Worm (Caenorhabditis elegans) whole organism, young adult: ENCODE data around the gene wago-4.

Source experiments
- B0019.2 ChIP-seq: fragments of 200-800 bp; sonication (Bioruptor generic); conservative IDR thresholded peaks from 2 replicates; pipeline ENCODE4 v1.3.6; 2022; ENCODE audit warnings: missing genetic modification reagents, missing genetic modification characterization, missing compliant biosample characterization
- F23B12.7 ChIP-seq: sonication (generic microtip); optimal IDR thresholded peaks from 2 replicates; lab custom pipeline; 2017; ENCODE audit warnings: missing genetic modification characterization, mild to moderate bottlenecking, missing compliant biosample characterization, antibody characterized with exemption, moderate library complexity; ENCODE audit not compliant: insufficient read depth
- K12H6.12 ChIP-seq: fragments of 200-800 bp; sonication (Bioruptor generic); optimal IDR thresholded peaks from 2 replicates; lab custom pipeline; 2018; ENCODE audit warnings: mild to moderate bottlenecking, missing genetic modification characterization, missing compliant biosample characterization
- Y53F4B.3 ChIP-seq: fragments of 200-800 bp; sonication (Bioruptor generic); IDR thresholded peaks from 2 replicates; pipeline ENCODE4 v1.3.6; 2022; ENCODE audit warnings: missing genetic modification reagents, missing genetic modification characterization, missing compliant biosample characterization
- Y53G8AR.9 ChIP-seq: fragments of 200-800 bp; sonication (Bioruptor generic); conservative IDR thresholded peaks from 2 replicates; pipeline ENCODE4 v1.3.6; 2022; ENCODE audit warnings: missing genetic modification reagents, missing genetic modification characterization, missing compliant biosample characterization
- Y79H2A.3 ChIP-seq: fragments of 200-800 bp; sonication (Bioruptor generic); conservative IDR thresholded peaks from 2 replicates; pipeline ENCODE4 v1.3.6; 2022; ENCODE audit warnings: missing genetic modification reagents, missing genetic modification characterization, missing compliant biosample characterization
- ZK185.1 ChIP-seq: sonication (generic microtip); optimal IDR thresholded peaks from 2 replicates; lab custom pipeline; 2016; ENCODE audit warnings: mild to moderate bottlenecking, missing genetic modification characterization, missing compliant biosample characterization; ENCODE audit not compliant: poor library complexity, severe bottlenecking
- attf-3 ChIP-seq: fragments of 200-800 bp; sonication (Bioruptor generic); conservative IDR thresholded peaks from 2 replicates; pipeline ENCODE4 v1.3.6; 2022; ENCODE audit warnings: missing genetic modification reagents, missing genetic modification characterization, missing compliant biosample characterization
- ccch-3 ChIP-seq: fragments of 200-800 bp; sonication (Bioruptor generic); optimal IDR thresholded peaks from 2 replicates; lab custom pipeline; 2018; ENCODE audit warnings: mild to moderate bottlenecking, missing genetic modification characterization, missing compliant biosample characterization
- cebp-1 ChIP-seq, 2 experiments: fragments of 200-800 bp in 1 of 2; sonication (Bioruptor generic) in 1 of 2; sonication (generic microtip) in 1 of 2; IDR thresholded peaks in 1 of 2; optimal IDR thresholded peaks in 1 of 2; 2 replicates each; pipeline versions ENCODE4 v1.3.6 to Lab custom; 2017 to 2022; ENCODE audit warnings: missing compliant biosample characterization in 2 of 2, missing genetic modification characterization in 2 of 2, mild to moderate bottlenecking in 1 of 2, missing genetic modification reagents in 1 of 2, moderate library complexity in 1 of 2
- cebp-2 ChIP-seq: fragments of 200-800 bp; sonication (Bioruptor generic); IDR thresholded peaks from 2 replicates; pipeline ENCODE4 v1.3.6; 2022; ENCODE audit warnings: missing genetic modification characterization, missing compliant biosample characterization
- ceh-79 ChIP-seq: sonication (generic microtip); optimal IDR thresholded peaks from 2 replicates; lab custom pipeline; 2017; ENCODE audit warnings: mild to moderate bottlenecking, missing genetic modification characterization, missing compliant biosample characterization
- chd-7 ChIP-seq: sonication (generic microtip); optimal IDR thresholded peaks from 2 replicates; lab custom pipeline; 2016; ENCODE audit warnings: mild to moderate bottlenecking, missing genetic modification characterization, moderate library complexity, missing compliant biosample characterization
- dox-1 ChIP-seq: fragments of 200-800 bp; sonication (Bioruptor generic); IDR thresholded peaks from 2 replicates; pipeline ENCODE4 v1.3.6; 2022; ENCODE audit warnings: missing genetic modification reagents, missing genetic modification characterization, missing compliant biosample characterization
- ets-4 ChIP-seq: fragments of 200-800 bp; sonication (Bioruptor generic); optimal IDR thresholded peaks from 2 replicates; lab custom pipeline; 2018; ENCODE audit warnings: mild to moderate bottlenecking, missing genetic modification characterization, missing compliant biosample characterization
- hlh-26 ChIP-seq: fragments of 200-800 bp; sonication (Bioruptor generic); conservative IDR thresholded peaks from 2 replicates; pipeline ENCODE4 v1.3.6; 2022; ENCODE audit warnings: missing genetic modification reagents, missing genetic modification characterization, missing compliant biosample characterization
- hmg-1.2 ChIP-seq: fragments of 200-800 bp; sonication (Bioruptor generic); IDR thresholded peaks from 2 replicates; pipeline ENCODE4 v1.3.6; 2022; ENCODE audit warnings: missing genetic modification reagents, missing genetic modification characterization, missing compliant biosample characterization
- lin-40 ChIP-seq: sonication (generic microtip); optimal IDR thresholded peaks from 2 replicates; lab custom pipeline; 2016; ENCODE audit warnings: missing genetic modification characterization, mild to moderate bottlenecking, missing compliant biosample characterization, missing genotype, missing genetic modification reagents
- lir-1 ChIP-seq: fragments of 200-800 bp; sonication (Bioruptor generic); conservative IDR thresholded peaks from 2 replicates; pipeline ENCODE4 v1.3.6; 2022; ENCODE audit warnings: missing genetic modification reagents, missing genetic modification characterization, missing compliant biosample characterization
- lsl-1 ChIP-seq: fragments of 200-800 bp; sonication (Bioruptor generic); optimal IDR thresholded peaks from 2 replicates; lab custom pipeline; 2018; ENCODE audit warnings: mild to moderate bottlenecking, missing genetic modification characterization, moderate library complexity, missing compliant biosample characterization
- mel-28 ChIP-seq: sonication (generic microtip); optimal IDR thresholded peaks from 2 replicates; lab custom pipeline; 2016; ENCODE audit warnings: borderline replicate concordance, mild to moderate bottlenecking, missing genetic modification characterization, missing compliant biosample characterization
- mxl-1 ChIP-seq: sonication (generic microtip); optimal IDR thresholded peaks from 2 replicates; lab custom pipeline; 2016; ENCODE audit warnings: missing genetic modification characterization, missing compliant biosample characterization
- nfya-1 ChIP-seq: sonication (generic microtip); optimal IDR thresholded peaks from 2 replicates; lab custom pipeline; 2017; ENCODE audit warnings: antibody characterized with exemption, missing compliant biosample characterization, missing genetic modification characterization, borderline replicate concordance; ENCODE audit not compliant: insufficient read depth
- nhr-179 ChIP-seq: sonication (generic microtip); optimal IDR thresholded peaks from 2 replicates; lab custom pipeline; 2016; ENCODE audit warnings: mild to moderate bottlenecking, missing genetic modification characterization, missing compliant biosample characterization
- nhr-80 ChIP-seq: sonication (generic microtip); optimal IDR thresholded peaks from 2 replicates; lab custom pipeline; 2016; ENCODE audit warnings: missing genetic modification characterization, missing compliant biosample characterization
- nhr-90 ChIP-seq: sonication (generic microtip); optimal IDR thresholded peaks from 2 replicates; lab custom pipeline; 2016; ENCODE audit warnings: missing genotype, mild to moderate bottlenecking, missing genetic modification characterization, missing compliant biosample characterization
- repo-1 ChIP-seq: sonication (generic microtip); optimal IDR thresholded peaks from 2 replicates; lab custom pipeline; 2017; ENCODE audit warnings: mild to moderate bottlenecking, missing genetic modification characterization, missing compliant biosample characterization
- snpc-1.1 ChIP-seq: sonication (generic microtip); optimal IDR thresholded peaks from 2 replicates; lab custom pipeline; 2017; ENCODE audit warnings: missing genetic modification characterization, mild to moderate bottlenecking, missing compliant biosample characterization, antibody characterized with exemption, moderate library complexity, missing genotype, missing genetic modification reagents; ENCODE audit not compliant: insufficient read depth
- snpc-1.3 ChIP-seq: sonication (generic microtip); optimal IDR thresholded peaks from 2 replicates; lab custom pipeline; 2017; ENCODE audit warnings: missing genetic modification characterization, mild to moderate bottlenecking, missing compliant biosample characterization, antibody characterized with exemption, moderate library complexity, missing genotype, missing genetic modification reagents; ENCODE audit not compliant: insufficient read depth
- zfh-2 ChIP-seq: fragments of 200-800 bp; sonication (Bioruptor generic); conservative IDR thresholded peaks from 2 replicates; pipeline ENCODE4 v1.3.6; 2022; ENCODE audit warnings: missing genetic modification reagents, missing genetic modification characterization, missing compliant biosample characterization
- zim-3 ChIP-seq: sonication (generic microtip); optimal IDR thresholded peaks from 2 replicates; lab custom pipeline; 2017; ENCODE audit warnings: mild to moderate bottlenecking, missing genetic modification characterization, moderate library complexity, missing compliant biosample characterization
- ztf-18 ChIP-seq: sonication (generic microtip); optimal IDR thresholded peaks from 2 replicates; lab custom pipeline; 2016; ENCODE audit warnings: missing genotype, mild to moderate bottlenecking, missing genetic modification characterization, missing compliant biosample characterization
- ztf-22 ChIP-seq: fragments of 200-800 bp; sonication (Bioruptor generic); optimal IDR thresholded peaks from 2 replicates; lab custom pipeline; 2018; ENCODE audit warnings: mild to moderate bottlenecking, missing genetic modification characterization, moderate library complexity, missing compliant biosample characterization
- ztf-3 ChIP-seq: fragments of 200-800 bp; sonication (Bioruptor generic); optimal IDR thresholded peaks from 2 replicates; lab custom pipeline; 2018; ENCODE audit warnings: mild to moderate bottlenecking, missing genetic modification characterization, missing compliant biosample characterization

The wago-4 gene

DNA sequence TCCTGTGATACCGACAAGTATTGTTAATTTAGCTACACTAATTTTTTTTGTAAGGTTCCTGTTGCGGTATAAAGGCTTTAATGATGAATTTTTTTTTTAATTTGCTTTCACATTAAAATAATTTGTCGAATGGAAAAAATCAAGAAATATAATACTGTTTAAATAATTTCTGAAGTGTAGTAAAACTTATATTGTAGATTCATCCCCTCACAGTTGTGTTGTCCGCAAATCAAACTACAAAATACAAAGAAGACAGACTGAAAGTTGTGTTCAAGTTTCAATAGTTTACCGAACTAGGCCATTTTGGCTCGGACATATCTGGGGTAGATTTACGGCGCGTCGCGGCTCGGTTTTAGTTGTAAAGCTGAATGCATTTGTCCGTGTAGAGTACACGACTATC is 22.0 kb upstream of the wago-4 start:
- no peak for TF ChIP-seq K12H6.12
- no peak for TF ChIP-seq ZK185.1
- no peak for TF ChIP-seq cebp-2 (GFP tag; lab: Robert Waterston, UW)
- TF ChIP-seq snpc-1.3, result no peak
- TF ChIP-seq ztf-18, result no peak
- no peak for TF ChIP-seq zfh-2

- TF ChIP-seq cebp-1 (GFP tag; IDR thresholded peaks at IDR 0.05; lab: Robert Waterston, UW) (no peak), cebp-1 (tag; optimal IDR thresholded peaks at IDR 0.05; lab: Kevin White, UChicago) (no peak), repo-1 (no peak), ceh-79 (tag; lab: Kevin White, UChicago) (no peak), nfya-1 (tag; lab: Kevin White, UChicago) (no peak), nhr-90 (no peak), hmg-1.2 (GFP tag; lab: Robert Waterston, UW) (no peak)
Measured at ce11 chrII:12897942-12898341, 21.4 kb upstream of the wago-4 start, which contains the start of gene clec-64. Gene clec-64, plus strand, starts transcription at chrII:12898242.

- TF ChIP-seq nhr-80 (tag; lab: Kevin White, UChicago) (peak; percentile 20), dox-1 (GFP tag; lab: Robert Waterston, UW) (0 out of 2 replicates have a peak, but pooled peaks have one; percentile 15), mxl-1 (tag; lab: Kevin White, UChicago) (no peak), zim-3 (tag; lab: Kevin White, UChicago) (no peak), lsl-1 (GFP tag; lab: Kevin White, UChicago) (no peak)
Measured at ce11 chrII:12901025-12901424, 18.3 kb upstream of the wago-4 start, which contains the start of gene clec-65. Gene clec-65, plus strand, starts transcription at chrII:12901325.

DNA sequence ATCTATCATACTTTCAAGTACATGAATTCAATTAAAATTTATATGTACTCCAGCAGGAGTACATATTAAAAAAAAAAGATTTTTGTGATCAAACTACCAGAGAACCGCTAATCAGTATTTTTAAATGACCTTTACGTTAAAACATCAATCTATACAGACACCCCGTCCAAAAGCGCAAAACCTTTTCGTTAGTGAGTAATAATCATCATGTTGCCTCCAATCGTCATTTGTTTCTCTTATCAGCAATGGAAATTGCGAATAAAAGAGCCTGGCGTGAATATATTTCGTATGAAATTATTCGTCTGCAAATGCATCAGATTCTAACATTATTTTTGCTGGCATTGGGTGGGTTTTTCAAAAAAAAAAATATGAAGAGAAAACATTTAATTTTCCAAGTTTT is 15.2 kb upstream of the wago-4 start, which contains the start of gene clec-66:
Gene clec-66 (plus strand): TSS at position 225 of the 400 bp plus-strand sequence.
- peak; percentile 70 for TF ChIP-seq nhr-80 (tag; lab: Kevin White, UChicago)
- TF ChIP-seq ets-4 (GFP tag; lab: Kevin White, UChicago), result no peak
- TF ChIP-seq, all 124 proteins: peak for 1

ce11 chrII:12907070-12907469 is 12.3 kb upstream of the wago-4 start, which contains the start of gene nspb-11:
Gene nspb-11, plus strand, starts transcription at chrII:12907370.
- TF ChIP-seq Y53F4B.3 (GFP tag; lab: Robert Waterston, UW) (no peak), Y79H2A.3 (GFP tag; lab: Robert Waterston, UW) (no peak), hlh-26 (no peak), snpc-1.1 (no peak), ztf-22 (GFP tag; lab: Kevin White, UChicago) (no peak), mel-28 (tag; lab: Kevin White, UChicago) (no peak), attf-3 (GFP tag; lab: Robert Waterston, UW) (no peak), lin-40 (tag; lab: Kevin White, UChicago) (no peak), B0019.2 (no peak), nhr-90 (no peak), snpc-1.3 (no peak), lsl-1 (GFP tag; lab: Kevin White, UChicago) (no peak), ztf-3 (GFP tag; lab: Kevin White, UChicago) (no peak), lir-1 (GFP tag; lab: Robert Waterston, UW) (no peak), chd-7 (tag; lab: Kevin White, UChicago) (no peak), F23B12.7 (tag; lab: Kevin White, UChicago) (no peak), ccch-3 (GFP tag; lab: Kevin White, UChicago) (no peak), nfya-1 (tag; lab: Kevin White, UChicago) (no peak), nhr-179 (tag; lab: Kevin White, UChicago) (no peak), Y53G8AR.9 (GFP tag; lab: Robert Waterston, UW) (no peak)
